Worm (Caenorhabditis elegans) whole organism, mixed stage, embryonic: ENCODE data around the gene D1025.1.

ENCODE experiments used
- M03D4.4 ChIP-seq: sonication (generic microtip); optimal IDR thresholded peaks from 2 replicates; lab custom pipeline; 2017; ENCODE audit warnings: mild to moderate bottlenecking, missing genetic modification characterization, missing compliant biosample characterization
- blmp-1 ChIP-seq: fragments of 150-350 bp; optimal IDR thresholded peaks from 2 replicates; lab custom pipeline; 2014; ENCODE audit warnings: missing biosample characterization, missing genetic modification characterization
- ceh-83 ChIP-seq: fragments of 200-800 bp; sonication (Bioruptor generic); optimal IDR thresholded peaks from 2 replicates; lab custom pipeline; 2018; ENCODE audit warnings: mild to moderate bottlenecking, missing genetic modification characterization, missing compliant biosample characterization
- ces-1 ChIP-seq: fragments of 150-350 bp; optimal IDR thresholded peaks from 2 replicates; lab custom pipeline; 2014; ENCODE audit warnings: missing biosample characterization, missing genetic modification reagents, missing genetic modification characterization
- cnd-1 ChIP-seq: fragments of 200-800 bp; sonication (Bioruptor generic); optimal IDR thresholded peaks from 2 replicates; lab custom pipeline; 2018; ENCODE audit warnings: mild to moderate bottlenecking, missing genetic modification characterization, missing compliant biosample characterization
- elt-1 ChIP-seq: sonication (generic microtip); optimal IDR thresholded peaks from 2 replicates; lab custom pipeline; 2017; ENCODE audit warnings: missing genetic modification characterization, mild to moderate bottlenecking, missing compliant biosample characterization, antibody characterized with exemption, moderate library complexity, borderline replicate concordance; ENCODE audit not compliant: insufficient read depth
- elt-3 ChIP-seq: fragments of 150-350 bp; optimal IDR thresholded peaks from 2 replicates; lab custom pipeline; 2014; ENCODE audit warnings: missing biosample characterization, missing genetic modification characterization
- ham-2 ChIP-seq: fragments of 200-800 bp; sonication (Bioruptor generic); optimal IDR thresholded peaks from 2 replicates; lab custom pipeline; 2018; ENCODE audit warnings: mild to moderate bottlenecking, missing genetic modification characterization, missing compliant biosample characterization
- hlh-1 ChIP-seq: fragments of 150-350 bp; optimal IDR thresholded peaks from 2 replicates; lab custom pipeline; 2014; ENCODE audit warnings: missing biosample characterization, missing genetic modification reagents, missing genetic modification characterization
- lin-13 ChIP-seq: fragments of 150-350 bp; optimal IDR thresholded peaks from 2 replicates; lab custom pipeline; 2014; ENCODE audit warnings: missing biosample characterization, missing genetic modification characterization
- lin-32 ChIP-seq: fragments of 200-800 bp; sonication (Bioruptor generic); optimal IDR thresholded peaks from 2 replicates; lab custom pipeline; 2018; ENCODE audit warnings: mild to moderate bottlenecking, missing genetic modification characterization, missing compliant biosample characterization
- lsy-2 ChIP-seq: fragments of 150-350 bp; optimal IDR thresholded peaks from 2 replicates; lab custom pipeline; 2014; ENCODE audit warnings: missing biosample characterization, missing genetic modification characterization
- mab-5 ChIP-seq: fragments of 150-350 bp; optimal IDR thresholded peaks from 2 replicates; lab custom pipeline; 2014; ENCODE audit warnings: missing biosample characterization, missing genetic modification characterization
- mep-1 ChIP-seq: fragments of 150-350 bp; optimal IDR thresholded peaks from 2 replicates; lab custom pipeline; 2017; ENCODE audit warnings: missing biosample characterization, missing genetic modification reagents, missing genetic modification characterization, inconsistent platforms
- nhr-12 ChIP-seq: fragments of 150-350 bp; optimal IDR thresholded peaks from 2 replicates; lab custom pipeline; 2014; ENCODE audit warnings: missing biosample characterization, missing genetic modification characterization
- nhr-237 ChIP-seq: fragments of 150-350 bp; optimal IDR thresholded peaks from 2 replicates; lab custom pipeline; 2014; ENCODE audit warnings: missing biosample characterization, missing genetic modification characterization
- nhr-28 ChIP-seq: fragments of 150-350 bp; optimal IDR thresholded peaks from 2 replicates; lab custom pipeline; 2014; ENCODE audit warnings: missing biosample characterization, missing genetic modification characterization
- nhr-76 ChIP-seq: sonication (generic microtip); optimal IDR thresholded peaks from 2 replicates; lab custom pipeline; 2017; ENCODE audit warnings: missing biosample characterization, missing genetic modification characterization
- pha-4 ChIP-seq: fragments of 150-350 bp; optimal IDR thresholded peaks from 2 replicates; lab custom pipeline; 2018; ENCODE audit warnings: missing biosample characterization, missing genetic modification reagents, missing genetic modification characterization
- snpc-4 ChIP-seq: fragments of 150-350 bp; optimal IDR thresholded peaks from 2 replicates; lab custom pipeline; 2014; ENCODE audit warnings: missing biosample characterization, missing genetic modification characterization
- sptf-1 ChIP-seq: sonication (generic microtip); optimal IDR thresholded peaks from 2 replicates; lab custom pipeline; 2017; ENCODE audit warnings: mild to moderate bottlenecking, missing genetic modification characterization, moderate library complexity, missing compliant biosample characterization
- tbx-8 ChIP-seq: fragments of 200-800 bp; sonication (Bioruptor generic); optimal IDR thresholded peaks from 2 replicates; lab custom pipeline; 2018; ENCODE audit warnings: mild to moderate bottlenecking, missing genetic modification characterization, moderate library complexity, missing compliant biosample characterization
- unc-120 ChIP-seq: sonication (generic microtip); optimal IDR thresholded peaks from 2 replicates; lab custom pipeline; 2017; ENCODE audit warnings: missing genetic modification characterization, missing compliant biosample characterization; ENCODE audit not compliant: poor library complexity, severe bottlenecking
- unc-39 ChIP-seq: fragments of 150-350 bp; optimal IDR thresholded peaks from 2 replicates; lab custom pipeline; 2014; ENCODE audit warnings: missing biosample characterization, missing genetic modification characterization
- unc-62 ChIP-seq: fragments of 150-350 bp; optimal IDR thresholded peaks from 2 replicates; lab custom pipeline; 2014; ENCODE audit warnings: missing biosample characterization, missing genetic modification reagents, missing genetic modification characterization
- zip-8 ChIP-seq: fragments of 150-350 bp; optimal IDR thresholded peaks from 2 replicates; lab custom pipeline; 2014; ENCODE audit warnings: missing biosample characterization, missing genetic modification characterization
- ztf-11 ChIP-seq: fragments of 150-350 bp; optimal IDR thresholded peaks from 2 replicates; lab custom pipeline; 2014; ENCODE audit warnings: missing biosample characterization, missing genetic modification characterization

D1025.1 gene

DNA sequence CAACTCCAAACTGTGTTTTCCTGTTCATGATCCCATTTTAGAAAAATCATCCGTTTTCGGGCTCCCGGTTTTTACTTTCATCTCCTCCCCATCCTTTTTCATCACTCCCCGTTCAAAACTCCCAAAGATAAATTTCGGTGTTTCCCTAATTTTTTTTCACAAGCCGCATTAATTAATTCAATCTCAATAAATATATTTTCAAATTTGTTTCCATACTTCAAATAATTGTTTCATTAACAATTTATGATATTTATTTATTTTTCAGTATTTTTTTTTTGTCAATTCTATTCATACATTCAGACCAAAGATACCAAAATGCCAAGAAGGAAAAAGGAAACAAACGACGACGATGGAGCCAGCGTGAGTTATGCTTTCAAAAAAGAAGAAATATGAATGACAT lies at the start of gene D1025.1:
D1025.1 (plus strand) TSS at position 301 of the 400 bp plus-strand sequence.
- TF ChIP-seq ceh-83 (GFP tag; lab: Kevin White, UChicago) (no peak), tbx-8 (GFP tag; lab: Kevin White, UChicago) (no peak), cnd-1 (tag; lab: Kevin White, UChicago) (no peak), lsy-2 (tag; lab: Kevin White, UChicago) (no peak), unc-39 (tag; lab: Kevin White, UChicago) (no peak), ces-1 (GFP tag; lab: Kevin White, UChicago) (no peak), ztf-11 (tag; lab: Kevin White, UChicago) (no peak), elt-3 (tag; lab: Kevin White, UChicago) (no peak), ham-2 (GFP tag; lab: Kevin White, UChicago) (no peak), blmp-1 (tag; lab: Kevin White, UChicago) (no peak), lin-32 (GFP tag; lab: Kevin White, UChicago) (no peak), nhr-237 (tag; lab: Kevin White, UChicago) (no peak)
- TF ChIP-seq, all 35 proteins: peak for 0

DNA sequence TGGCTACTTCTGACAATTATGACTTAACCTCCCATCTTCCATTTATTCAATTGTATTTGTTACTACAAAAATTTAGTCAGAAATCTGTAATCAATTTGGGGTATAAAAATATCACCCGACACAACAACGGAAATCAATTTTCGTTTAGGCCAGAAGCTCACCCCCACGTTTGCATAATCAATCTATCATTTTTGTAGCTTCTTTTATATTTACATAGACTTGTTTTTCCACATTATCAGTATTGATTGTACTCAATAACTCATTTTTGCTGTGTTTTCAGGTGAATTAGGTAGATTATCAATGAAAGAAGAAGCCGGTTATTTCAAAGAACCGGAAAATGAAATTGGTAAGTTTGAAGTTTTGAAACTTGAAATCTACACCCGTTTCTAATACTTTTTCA lies 46.8 kb upstream of the D1025.1 start, which contains the start of gene M163.5:
M163.5 (plus strand) TSS at position 301 of the 400 bp plus-strand sequence.
- TF ChIP-seq mep-1 (tag; lab: Kevin White, UChicago) (no peak), tbx-8 (GFP tag; lab: Kevin White, UChicago) (no peak), lsy-2 (tag; lab: Kevin White, UChicago) (no peak), nhr-76 (tag; lab: Kevin White, UChicago) (no peak), blmp-1 (tag; lab: Kevin White, UChicago) (no peak), ztf-11 (tag; lab: Kevin White, UChicago) (no peak), pha-4 (tag; lab: Kevin White, UChicago) (no peak), ham-2 (GFP tag; lab: Kevin White, UChicago) (no peak), unc-62 (no peak), hlh-1 (tag; lab: Kevin White, UChicago) (no peak), mab-5 (tag; lab: Kevin White, UChicago) (no peak), nhr-12 (tag; lab: Kevin White, UChicago) (no peak), unc-120 (tag; lab: Kevin White, UChicago) (no peak), lin-32 (GFP tag; lab: Kevin White, UChicago) (no peak), unc-39 (tag; lab: Kevin White, UChicago) (no peak), M03D4.4 (tag; lab: Kevin White, UChicago) (no peak), lin-13 (no peak), sptf-1 (no peak)
- TF ChIP-seq, all 35 proteins: peak for 0

DNA sequence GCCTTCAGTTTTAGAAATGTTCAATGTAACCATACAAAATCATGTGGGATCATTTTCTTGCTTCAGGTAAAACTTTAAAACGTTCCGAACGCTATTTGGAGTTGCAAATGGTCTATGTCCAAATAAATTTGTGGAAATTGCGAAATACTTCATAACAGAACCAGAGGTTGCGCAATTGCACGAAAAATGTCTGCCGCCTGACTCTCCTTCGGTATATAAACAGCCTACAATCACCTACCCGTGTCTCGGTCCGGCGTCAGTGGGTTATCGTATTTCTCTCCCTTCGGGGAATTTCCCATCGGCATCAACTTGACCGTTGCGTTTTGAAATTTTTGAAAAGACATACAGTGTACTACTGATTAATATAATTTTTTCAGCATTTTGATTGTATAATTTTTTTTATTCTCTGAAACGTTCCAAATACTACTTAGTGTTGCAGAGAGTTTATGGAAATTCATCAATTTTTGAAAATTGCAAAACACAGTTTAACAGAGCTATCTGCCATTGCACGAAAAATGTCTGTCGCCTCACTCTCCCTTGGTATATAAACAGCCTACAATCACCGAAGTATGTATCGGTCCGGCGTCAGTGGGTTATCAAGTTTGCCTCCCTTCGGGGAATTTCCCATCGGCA lies 43.8 kb upstream of the D1025.1 start:
- TF ChIP-seq unc-62, result no peak
- TF ChIP-seq zip-8 (tag; lab: Kevin White, UChicago), result peak; percentile 51
- no peak for TF ChIP-seq nhr-76 (tag; lab: Kevin White, UChicago)

DNA sequence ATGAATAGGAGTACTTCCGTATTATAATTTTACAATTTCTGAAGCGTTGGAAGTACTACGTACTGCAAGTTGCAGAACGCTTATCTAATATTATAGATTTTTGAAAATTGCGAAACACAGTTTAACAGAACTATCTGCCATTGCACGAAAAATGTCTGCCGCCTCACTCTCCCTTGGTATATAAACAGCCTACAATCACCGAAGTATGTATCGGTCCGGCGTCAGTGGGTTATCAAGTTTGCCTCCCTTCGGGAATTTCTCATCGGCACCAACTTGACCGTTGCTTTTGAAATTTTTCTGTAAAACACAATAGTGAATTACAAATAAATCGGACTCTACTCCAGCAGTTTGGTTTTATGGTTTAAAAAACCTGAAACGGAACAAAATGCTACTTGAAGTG lies 43.2 kb upstream of the D1025.1 start:
- TF ChIP-seq nhr-237 (tag; lab: Kevin White, UChicago), result no peak
- TF ChIP-seq ceh-83 (GFP tag; lab: Kevin White, UChicago), result no peak

DNA sequence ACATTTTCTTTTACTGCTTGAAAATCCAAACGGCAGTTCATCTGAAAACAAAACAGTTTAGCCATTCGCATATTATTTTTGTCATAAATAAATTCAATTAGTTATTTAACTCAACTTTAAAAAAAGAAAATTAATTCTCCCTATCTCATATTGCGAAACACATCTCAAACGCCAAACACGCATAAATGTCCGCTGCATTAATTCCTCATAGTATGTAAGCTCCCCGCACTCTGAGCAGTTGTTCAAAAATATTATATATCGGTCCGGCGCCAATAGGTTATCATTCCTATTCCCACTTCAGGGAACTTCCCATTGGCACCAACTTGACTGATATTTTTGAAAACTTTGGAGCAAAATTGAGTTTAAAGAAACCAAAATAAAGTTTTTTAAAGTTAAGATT lies 42.4 kb upstream of the D1025.1 start:
- TF ChIP-seq lsy-2 (tag; lab: Kevin White, UChicago) (no peak), nhr-237 (tag; lab: Kevin White, UChicago) (no peak), elt-1 (tag; lab: Kevin White, UChicago) (no peak), tbx-8 (GFP tag; lab: Kevin White, UChicago) (no peak), ceh-83 (GFP tag; lab: Kevin White, UChicago) (no peak), nhr-28 (tag; lab: Kevin White, UChicago) (no peak), lin-32 (GFP tag; lab: Kevin White, UChicago) (no peak), snpc-4 (tag; lab: Kevin White, UChicago) (no peak)
